Fruit fly (Drosophila melanogaster): Measurements from ENCODE around the gene CG31087.

DNA sequence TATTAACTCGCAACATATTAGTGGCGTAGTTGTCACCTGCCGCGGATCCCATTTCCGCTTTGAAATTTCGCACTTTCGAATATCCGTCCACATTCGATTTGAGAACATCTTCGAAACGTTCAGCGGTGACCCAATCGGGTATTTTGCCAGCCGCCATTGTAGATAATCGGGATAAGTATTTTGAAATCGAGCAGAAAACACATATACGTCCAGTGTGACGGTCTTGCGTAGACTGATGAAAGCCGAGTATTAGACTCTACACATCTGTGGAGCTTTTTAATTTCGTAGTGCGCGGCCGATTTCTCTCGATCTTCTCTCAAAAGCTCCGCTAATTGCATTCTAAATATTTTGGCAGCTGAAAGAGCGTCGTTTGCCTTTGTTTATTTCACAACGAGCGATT, 15.4 kb upstream of the CG31087 start, which contains the start of gene CHKov1:
- TF ChIP-seq EcR (GFP tag; optimal IDR thresholded peaks at IDR 0.05), result no peak
- TF ChIP-seq CG14655 (GFP tag; optimal IDR thresholded peaks at IDR 0.05), result no peak
- TF ChIP-seq gl (tag; optimal IDR thresholded peaks at IDR 0.05), result no peak
- no peak for TF ChIP-seq Pif1B (GFP tag; optimal IDR thresholded peaks at IDR 0.05)
- TF ChIP-seq CG17806 (tag; optimal IDR thresholded peaks at IDR 0.05), result no peak
- no peak for TF ChIP-seq CG8301 (tag; optimal IDR thresholded peaks at IDR 0.05)
- no peak for TF ChIP-seq CG34367 (tag; optimal IDR thresholded peaks at IDR 0.05)
- no peak for TF ChIP-seq CG10348 (GFP tag; IDR thresholded peaks at IDR 0.05)
- TF ChIP-seq Ets98B (GFP tag; IDR thresholded peaks at IDR 0.05), result peak; percentile 21; the same call in 1 of the 2 replicates
- TF ChIP-seq CG4496 (GFP tag; IDR thresholded peaks at IDR 0.05), result peak; percentile 59; the same call in 2 of the 3 replicates

Measured in whole organism, pupa.